Fruit fly (Drosophila melanogaster): ENCODE results near the gene CG4287.

dm6 chr3R:16009030-16009429 is 45.4 kb upstream of the CG4287 start, which contains the start of gene GATAe:
- TF ChIP-seq Blimp-1 (GFP tag; optimal IDR thresholded peaks at IDR 0.05) (no peak), CG12391 (tag; optimal IDR thresholded peaks at IDR 0.05) (no peak), hth (optimal IDR thresholded peaks at IDR 0.05) (no peak), H15 (GFP tag; IDR thresholded peaks at IDR 0.05) (no peak), Abd-B (GFP tag; optimal IDR thresholded peaks at IDR 0.05) (no peak), CG18262 (tag; optimal IDR thresholded peaks at IDR 0.05) (no peak), run (tag; optimal IDR thresholded peaks at IDR 0.05) (no peak), row (GFP tag; IDR thresholded peaks at IDR 0.05) (no peak), wor (GFP tag; IDR thresholded peaks at IDR 0.05) (no peak), Dbx (GFP tag; IDR thresholded peaks at IDR 0.05) (no peak), dan (GFP tag; IDR thresholded peaks at IDR 0.05) (no peak), h (optimal IDR thresholded peaks at IDR 0.05) (no peak), CG3995 (GFP tag; optimal IDR thresholded peaks at IDR 0.05) (no peak), CG15514 (GFP tag; optimal IDR thresholded peaks at IDR 0.05) (no peak)
